Worm (Caenorhabditis elegans): ENCODE data around the gene nspe-8.
"Not testable (repeated sequence)": the region's sequence is repeated elsewhere in the genome, so short reads cannot be mapped to it uniquely, and the experiment has no call there.

Gene nspe-8

DNA sequence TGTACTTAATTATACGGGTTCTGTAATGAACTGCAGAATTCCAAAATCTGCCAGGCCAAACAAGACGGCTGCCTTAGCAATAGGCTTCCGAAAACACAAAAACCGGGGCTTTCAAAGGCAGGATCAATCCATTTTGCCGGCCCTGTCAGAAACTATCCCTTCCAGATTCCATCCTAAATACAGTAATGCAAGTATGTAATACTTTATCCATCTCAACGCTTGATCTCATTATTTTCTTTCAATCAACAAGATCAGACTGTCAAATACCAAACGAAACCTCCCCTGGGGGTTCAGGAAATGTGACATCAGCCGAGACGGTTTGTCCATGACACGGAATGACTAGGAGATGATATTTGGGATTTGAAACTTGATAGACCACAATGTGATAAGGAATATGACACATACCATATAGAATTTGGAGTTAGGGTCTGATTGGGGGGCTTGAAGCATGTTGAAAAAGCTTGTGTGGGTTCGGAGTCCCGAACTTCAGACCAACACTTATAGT lies 4.4 kb upstream of the nspe-8 start:
- TF ChIP-seq D1046.2 (GFP tag; IDR thresholded peaks at IDR 0.05): 0 out of 2 replicates have a peak, but pooled peaks have one; percentile 10
- TF ChIP-seq unc-62 (GFP tag; optimal IDR thresholded peaks at IDR 0.05 in 1 of 2): peak in 1 of 2 experiments; percentile 96
- TF ChIP-seq unc-62 (tag; optimal IDR thresholded peaks at IDR 0.05): no peak
- TF ChIP-seq nhr-11 (tag; optimal IDR thresholded peaks at IDR 0.05): no peak
- peak; percentile 60; the same call in 1 of the 2 replicates for TF ChIP-seq daf-19 (GFP tag; conservative IDR thresholded peaks at IDR 0.05)
- no peak for TF ChIP-seq madf-5 (GFP tag; IDR thresholded peaks at IDR 0.05)
- TF ChIP-seq aha-1 (tag): peak; percentile 69

DNA sequence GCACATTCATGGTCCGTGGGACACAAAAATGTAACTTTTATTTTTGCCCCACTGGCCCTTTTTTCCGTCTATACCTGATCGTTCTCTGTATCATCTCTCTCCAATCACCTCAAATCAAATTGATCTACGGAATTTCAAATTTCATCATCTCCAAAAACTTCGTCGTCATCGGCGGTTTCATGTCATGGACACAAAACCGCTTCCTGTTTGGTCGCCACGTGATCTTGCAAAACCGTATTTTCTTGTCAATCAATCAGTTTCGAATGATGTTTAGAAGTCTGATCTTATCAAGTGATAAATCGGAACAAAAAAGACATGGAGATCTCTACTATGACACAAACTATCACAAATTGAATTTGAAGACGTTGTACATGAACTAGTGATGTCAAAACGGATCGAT lies 3.9 kb upstream of the nspe-8 start:
- TF ChIP-seq snpc-4 (tag; optimal IDR thresholded peaks at IDR 0.05) (no peak), hmg-1.1 (GFP tag; IDR thresholded peaks at IDR 0.05) (no peak), zfp-2 (tag; optimal IDR thresholded peaks at IDR 0.05) (no peak), nhr-76 (tag; optimal IDR thresholded peaks at IDR 0.05) (peak; percentile 41), mdt-29 (GFP tag; IDR thresholded peaks at IDR 0.05) (no peak), ceh-20 (GFP tag; IDR thresholded peaks at IDR 0.05) (0 out of 2 replicates have a peak, but pooled peaks have one; percentile 19), lin-39 (tag; optimal IDR thresholded peaks at IDR 0.05) (no peak), lin-38 (GFP tag; IDR thresholded peaks at IDR 0.05) (no peak), nhr-25 (tag; optimal IDR thresholded peaks at IDR 0.05; ENCODE audit: borderline replicate concordance, insufficient read depth) (peak; percentile 52), F37D6.2 (tag; optimal IDR thresholded peaks at IDR 0.05) (no peak), zfp-3 (GFP tag; conservative IDR thresholded peaks at IDR 0.05) (no peak), snpc-1.2 (GFP tag; IDR thresholded peaks at IDR 0.05) (no peak), mes-2 (tag; optimal IDR thresholded peaks at IDR 0.05; ENCODE audit: poor library complexity, severe bottlenecking) (no peak), hlh-30 (tag; optimal IDR thresholded peaks at IDR 0.05; ENCODE audit: insufficient read depth) (peak; percentile 54), nhr-28 (tag; optimal IDR thresholded peaks at IDR 0.05) (peak; percentile 90), ceh-62 (tag; optimal IDR thresholded peaks at IDR 0.05) (no peak), aha-1 (tag) (peak; percentile 66), dmd-6 (GFP tag; IDR thresholded peaks at IDR 0.05) (peak; percentile 70), egl-27 (tag; optimal IDR thresholded peaks at IDR 0.05) (no peak), duxl-1 (tag; optimal IDR thresholded peaks at IDR 0.05; ENCODE audit: poor library complexity) (no peak), nhr-10 (tag; optimal IDR thresholded peaks at IDR 0.05) (peak; percentile 10), mdl-1 (tag; optimal IDR thresholded peaks at IDR 0.05) (peak; percentile 35 to 85), cey-2 (tag; optimal IDR thresholded peaks at IDR 0.05; ENCODE audit: borderline replicate concordance, insufficient read depth) (peak; percentile 79), hif-1 (tag; optimal IDR thresholded peaks at IDR 0.05) (peak in 1 of 2 experiments; percentile 86), nhr-48 (tag; optimal IDR thresholded peaks at IDR 0.05) (peak; percentile 70), zip-11 (GFP tag; IDR thresholded peaks at IDR 0.05) (no peak), madf-5 (GFP tag; IDR thresholded peaks at IDR 0.05) (no peak), mxl-3 (GFP tag; optimal IDR thresholded peaks at IDR 0.05) (peak; percentile 68), unc-62 (GFP tag; optimal IDR thresholded peaks at IDR 0.05 in 1 of 2) (peak in 1 of 2 experiments; percentile 97), unc-62 (tag; optimal IDR thresholded peaks at IDR 0.05) (no peak), hlh-11 (tag; optimal IDR thresholded peaks at IDR 0.05) (peak; percentile 76), R02D3.7 (tag; optimal IDR thresholded peaks at IDR 0.05) (no peak), nhr-102 (tag; optimal IDR thresholded peaks at IDR 0.05) (no peak)

DNA sequence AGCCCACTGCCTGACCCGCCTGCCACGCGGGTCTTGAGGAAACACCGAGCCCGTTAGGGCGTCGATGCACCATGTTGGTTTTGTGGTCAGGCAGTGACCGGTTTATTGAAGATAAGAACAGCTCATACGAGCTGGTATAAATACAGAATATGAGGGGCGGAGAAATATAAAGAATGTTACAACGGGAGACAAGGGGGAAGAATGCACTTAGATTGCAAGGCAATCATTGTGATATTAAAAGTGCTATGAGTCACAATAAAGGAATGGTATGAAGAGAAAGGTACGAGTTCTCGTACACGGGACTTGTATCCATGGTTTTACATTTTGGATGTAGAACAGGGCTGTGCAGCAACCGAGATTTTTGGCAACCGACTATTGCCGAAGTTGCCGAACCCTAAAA lies 2.7 kb upstream of the nspe-8 start, which contains the start of gene Y38E10A.14:
TSS of gene Y38E10A.14 (minus strand) at position 101 of the 400 bp plus-strand sequence.
- not testable (repeated sequence) for TF ChIP-seq dmd-8, mdt-29, snpc-1.2 (GFP tag; IDR thresholded peaks at IDR 0.05)
